Fruit fly (Drosophila melanogaster): ENCODE results near the gene rpk.

Gene rpk

dm6 chr3R:4664947-4665346 lies 19.2 kb downstream of the rpk start (continued):
- TF ChIP-seq CG3407 (GFP tag; optimal IDR thresholded peaks at IDR 0.05) (peak; percentile 94), chinmo (GFP tag; IDR thresholded peaks at IDR 0.05; ENCODE audit: partially characterized antibody) (no peak), seq (GFP tag; IDR thresholded peaks at IDR 0.05) (peak; percentile 59; the same call in 1 of the 2 replicates), hth (optimal IDR thresholded peaks at IDR 0.05) (no peak), mirr (GFP tag; optimal IDR thresholded peaks at IDR 0.05) (peak; percentile 59), CG11247 (GFP tag; IDR thresholded peaks at IDR 0.05) (peak; percentile 56), HLH3B (GFP tag; IDR thresholded peaks at IDR 0.05) (peak; percentile 86; the same call in 1 of the 2 replicates), h (optimal IDR thresholded peaks at IDR 0.05) (no peak), fru (optimal IDR thresholded peaks at IDR 0.05) (no peak), emc (GFP tag; optimal IDR thresholded peaks at IDR 0.05) (no peak), br (optimal IDR thresholded peaks at IDR 0.05) (no peak), tup (GFP tag; optimal IDR thresholded peaks at IDR 0.05) (no peak), CG10431 (GFP tag; optimal IDR thresholded peaks at IDR 0.05) (peak; percentile 38), Ssrp (tag; optimal IDR thresholded peaks at IDR 0.05) (no peak), Ets65A (GFP tag) (no peak), CTCF (GFP tag; optimal IDR thresholded peaks at IDR 0.05) (peak; percentile 69), Spps (tag; optimal IDR thresholded peaks at IDR 0.05) (peak; percentile 79), HLH54F (GFP tag; optimal IDR thresholded peaks at IDR 0.05) (no peak), CG1603 (tag; optimal IDR thresholded peaks at IDR 0.05) (peak; percentile 79), dati (GFP tag; IDR thresholded peaks at IDR 0.05) (0 out of 2 replicates have a peak, but pooled peaks have one; percentile 42), CG10654 (GFP tag; optimal IDR thresholded peaks at IDR 0.05) (peak; percentile 91), Xrp1 (GFP tag; IDR thresholded peaks at IDR 0.05) (peak; percentile 96), CG1647 (GFP tag; optimal IDR thresholded peaks at IDR 0.05) (peak; percentile 88), psq (GFP tag; optimal IDR thresholded peaks at IDR 0.05) (no peak), CG30431 (GFP tag; optimal IDR thresholded peaks at IDR 0.05) (no peak), CG2202 (tag; optimal IDR thresholded peaks at IDR 0.05) (peak; percentile 71), CG6791 (GFP tag; IDR thresholded peaks at IDR 0.05; ENCODE audit: partially characterized antibody) (no peak), shn (GFP tag; optimal IDR thresholded peaks at IDR 0.05) (no peak), CG2875 (GFP tag; optimal IDR thresholded peaks at IDR 0.05) (peak; percentile 91), Med (GFP tag) (peak; percentile 50), Side (GFP tag; optimal IDR thresholded peaks at IDR 0.05) (peak; percentile 85), Sin3A (optimal IDR thresholded peaks at IDR 0.05) (no peak), Hmr (GFP tag; optimal IDR thresholded peaks at IDR 0.05) (peak; percentile 90), slbo (GFP tag; IDR thresholded peaks at IDR 0.05) (no peak), ind (GFP tag; optimal IDR thresholded peaks at IDR 0.05) (peak; percentile 29), tll (GFP tag; optimal IDR thresholded peaks at IDR 0.05) (no peak), usp (GFP tag; optimal IDR thresholded peaks at IDR 0.05) (no peak), BEAF-32 (GFP tag; optimal IDR thresholded peaks at IDR 0.05) (no peak), Drgx (GFP tag; IDR thresholded peaks at IDR 0.05) (peak; percentile 79), Adf1 (GFP tag; IDR thresholded peaks at IDR 0.05) (no peak), pum (GFP tag; optimal IDR thresholded peaks at IDR 0.05) (peak; percentile 71), gcm2 (GFP tag; optimal IDR thresholded peaks at IDR 0.05) (no peak), CG8388 (GFP tag; optimal IDR thresholded peaks at IDR 0.05) (peak; percentile 52), CG10321 (GFP tag; IDR thresholded peaks at IDR 0.05) (no peak), CG13123 (GFP tag; optimal IDR thresholded peaks at IDR 0.05) (no peak), eve (GFP tag; optimal IDR thresholded peaks at IDR 0.05) (peak in 1 of 2 experiments; percentile 47), CG10267 (tag; optimal IDR thresholded peaks at IDR 0.05) (peak; percentile 70), Nf-YA (GFP tag; IDR thresholded peaks at IDR 0.05) (peak; percentile 80), grau (tag; optimal IDR thresholded peaks at IDR 0.05) (no peak), CG17568 (GFP tag; optimal IDR thresholded peaks at IDR 0.05) (peak; percentile 67), vvl (GFP tag; IDR thresholded peaks at IDR 0.05) (peak; percentile 72), btn (GFP tag; optimal IDR thresholded peaks at IDR 0.05) (peak; percentile 71), CG4424 (GFP tag; optimal IDR thresholded peaks at IDR 0.05) (peak; percentile 82), Dfd (GFP tag; optimal IDR thresholded peaks at IDR 0.05) (no peak), CG11696 (GFP tag; IDR thresholded peaks at IDR 0.05) (peak; percentile 78)
